Worm (Caenorhabditis elegans) whole organism, early embryonic: ENCODE results near the gene vps-53.

ENCODE experiments used
- B0310.2 ChIP-seq: sonication (generic microtip); optimal IDR thresholded peaks from 2 replicates; lab custom pipeline; 2016; ENCODE audit warnings: mild to moderate bottlenecking, missing genetic modification characterization, missing compliant biosample characterization
- F13C5.2 ChIP-seq: sonication (generic microtip); optimal IDR thresholded peaks from 2 replicates; lab custom pipeline; 2017; ENCODE audit warnings: mild to moderate bottlenecking, missing genetic modification characterization, inconsistent platforms, missing compliant biosample characterization
- aly-1 ChIP-seq: sonication (generic microtip); optimal IDR thresholded peaks from 2 replicates; lab custom pipeline; 2016; ENCODE audit warnings: missing genetic modification characterization, missing compliant biosample characterization
- ama-1 ChIP-seq: fragments of 150-350 bp; optimal IDR thresholded peaks from 2 replicates; lab custom pipeline; 2014
- ceh-13 ChIP-seq: fragments of 200-800 bp; sonication (Bioruptor generic); optimal IDR thresholded peaks from 2 replicates; lab custom pipeline; 2018; ENCODE audit warnings: mild to moderate bottlenecking, missing genetic modification characterization, missing compliant biosample characterization
- ceh-36 ChIP-seq: sonication (generic microtip); optimal IDR thresholded peaks from 2 replicates; lab custom pipeline; 2016; ENCODE audit warnings: missing genetic modification characterization, inconsistent platforms, missing compliant biosample characterization
- ets-7 ChIP-seq: sonication (generic microtip); optimal IDR thresholded peaks from 2 replicates; lab custom pipeline; 2016; ENCODE audit warnings: missing genotype, missing genetic modification characterization, missing compliant biosample characterization
- flt-1 ChIP-seq: fragments of 200-800 bp; sonication (Bioruptor generic); IDR thresholded peaks from 2 replicates; pipeline ENCODE4 v1.3.6; 2022; ENCODE audit warnings: missing genetic modification characterization, missing compliant biosample characterization
- hmbx-1 ChIP-seq: sonication (generic microtip); optimal IDR thresholded peaks from 2 replicates; lab custom pipeline; 2016; ENCODE audit warnings: mild to moderate bottlenecking, missing genetic modification characterization, missing compliant biosample characterization
- hmg-4 ChIP-seq: fragments of 200-800 bp; sonication (Bioruptor generic); optimal IDR thresholded peaks from 2 replicates; lab custom pipeline; 2018; ENCODE audit warnings: mild to moderate bottlenecking, missing genetic modification characterization, missing compliant biosample characterization
- hnd-1 ChIP-seq: sonication (generic microtip); optimal IDR thresholded peaks from 2 replicates; lab custom pipeline; 2016; ENCODE audit warnings: missing genetic modification characterization, missing compliant biosample characterization
- pes-1 ChIP-seq: fragments of 200-800 bp; sonication (Bioruptor generic); IDR thresholded peaks from 2 replicates; pipeline ENCODE4 v1.3.6; 2022; ENCODE audit warnings: missing genetic modification reagents, missing genetic modification characterization, missing compliant biosample characterization
- scrt-1 ChIP-seq: fragments of 200-800 bp; sonication (Bioruptor generic); IDR thresholded peaks from 2 replicates; pipeline ENCODE4 v1.3.6; 2022; ENCODE audit warnings: missing genetic modification characterization, missing compliant biosample characterization
- sea-1 ChIP-seq: fragments of 200-800 bp; sonication (Bioruptor generic); conservative IDR thresholded peaks from 2 replicates; pipeline ENCODE4 v1.3.6; 2022; ENCODE audit warnings: missing genetic modification characterization, missing compliant biosample characterization
- tbx-11 ChIP-seq: fragments of 200-800 bp; sonication (Bioruptor generic); IDR thresholded peaks from 2 replicates; pipeline ENCODE4 v1.3.6; 2022; ENCODE audit warnings: missing genetic modification characterization, missing compliant biosample characterization
- tbx-37 ChIP-seq: fragments of 200-800 bp; sonication (Bioruptor generic); conservative IDR thresholded peaks from 2 replicates; pipeline ENCODE4 v1.3.6; 2022; ENCODE audit warnings: missing genetic modification reagents, missing genetic modification characterization, missing compliant biosample characterization
- tra-4 ChIP-seq: sonication (generic microtip); optimal IDR thresholded peaks from 2 replicates; lab custom pipeline; 2017; ENCODE audit warnings: missing genetic modification characterization, missing compliant biosample characterization

Gene vps-53

DNA sequence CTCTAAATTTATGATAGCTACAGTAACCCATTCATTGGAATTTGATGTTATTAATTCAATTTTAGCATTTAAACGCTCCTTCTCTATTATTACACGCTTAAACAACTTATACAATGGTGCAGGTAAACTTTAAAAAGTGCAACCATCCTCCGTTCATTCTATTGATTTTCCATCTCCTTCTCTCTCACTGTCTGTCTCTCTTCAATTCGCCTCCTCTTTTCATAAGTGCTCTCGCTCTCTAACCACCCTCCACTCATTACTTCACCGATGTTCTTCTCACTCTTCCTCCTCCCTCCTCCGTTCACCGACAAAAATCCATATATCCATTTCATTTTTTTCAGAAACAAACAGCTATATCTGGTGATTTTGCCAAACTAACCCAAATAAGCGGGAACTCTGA lies 8.9 kb upstream of the vps-53 start, which contains the start of gene cbp-1:
Gene cbp-1, plus strand, starts transcription at position 335 of the 400 bp plus-strand sequence.
- TF ChIP-seq tbx-37 (no peak), ceh-13 (GFP tag; lab: Kevin White, UChicago) (no peak), ceh-36 (tag; lab: Kevin White, UChicago) (no peak), flt-1 (GFP tag; lab: Robert Waterston, UW) (no peak), hmbx-1 (tag; lab: Kevin White, UChicago) (no peak), pes-1 (no peak), aly-1 (tag; lab: Kevin White, UChicago) (no peak), scrt-1 (GFP tag; lab: Robert Waterston, UW) (no peak), B0310.2 (tag; lab: Kevin White, UChicago) (no peak), sea-1 (GFP tag; lab: Robert Waterston, UW) (no peak), F13C5.2 (tag; lab: Kevin White, UChicago) (no peak), tbx-11 (GFP tag; lab: Robert Waterston, UW) (no peak), hnd-1 (tag; lab: Kevin White, UChicago) (no peak), ets-7 (tag; lab: Kevin White, UChicago) (no peak), hmg-4 (GFP tag; lab: Kevin White, UChicago) (no peak), tra-4 (tag; lab: Kevin White, UChicago) (no peak), ama-1 (no peak)

DNA sequence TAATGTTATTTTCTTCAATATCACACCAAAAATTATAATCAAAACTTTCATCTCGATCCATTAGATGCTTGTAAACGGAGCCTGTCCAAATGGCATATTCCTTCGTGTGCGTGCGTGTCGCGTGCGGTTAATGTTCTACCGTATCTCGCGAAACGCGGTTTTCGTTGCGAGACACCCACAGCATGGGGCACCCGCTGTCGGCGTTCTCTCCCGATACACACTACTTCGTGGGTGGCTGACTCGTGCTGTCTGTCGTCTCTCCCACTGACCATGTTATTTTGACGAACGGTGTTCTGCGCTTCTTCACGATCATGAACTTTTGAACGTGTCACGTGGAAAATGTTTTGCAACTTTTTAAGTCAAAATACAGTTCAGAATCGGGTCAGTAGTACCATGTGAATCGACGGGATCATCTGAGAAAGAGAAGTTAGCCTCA lies 8.2 kb upstream of the vps-53 start:
- TF ChIP-seq flt-1 (GFP tag; lab: Robert Waterston, UW), result peak; percentile 89
- peak; percentile 82 for TF ChIP-seq pes-1
- peak; percentile 81 for TF ChIP-seq scrt-1 (GFP tag; lab: Robert Waterston, UW)
- peak; percentile 80; the same call in 1 of the 2 replicates for TF ChIP-seq tbx-37
- TF ChIP-seq tbx-11 (GFP tag; lab: Robert Waterston, UW), result peak; percentile 83
- peak; percentile 40 for TF ChIP-seq aly-1 (tag; lab: Kevin White, UChicago)
- TF ChIP-seq ceh-36 (tag; lab: Kevin White, UChicago), result peak; percentile 87
- TF ChIP-seq sea-1 (GFP tag; lab: Robert Waterston, UW), result peak; percentile 96
- TF ChIP-seq hmg-4 (GFP tag; lab: Kevin White, UChicago), result peak; percentile 89
- peak; percentile 91 for TF ChIP-seq B0310.2 (tag; lab: Kevin White, UChicago)
- TF ChIP-seq ama-1, result peak; percentile 98
- TF ChIP-seq F13C5.2 (tag; lab: Kevin White, UChicago), result peak; percentile 96
- no peak for TF ChIP-seq ets-7 (tag; lab: Kevin White, UChicago)
- peak; percentile 54 for TF ChIP-seq ceh-13 (GFP tag; lab: Kevin White, UChicago)
- peak; percentile 26 for TF ChIP-seq hnd-1 (tag; lab: Kevin White, UChicago)
- TF ChIP-seq tra-4 (tag; lab: Kevin White, UChicago), result peak; percentile 97
- peak; percentile 81 for TF ChIP-seq hmbx-1 (tag; lab: Kevin White, UChicago)

DNA sequence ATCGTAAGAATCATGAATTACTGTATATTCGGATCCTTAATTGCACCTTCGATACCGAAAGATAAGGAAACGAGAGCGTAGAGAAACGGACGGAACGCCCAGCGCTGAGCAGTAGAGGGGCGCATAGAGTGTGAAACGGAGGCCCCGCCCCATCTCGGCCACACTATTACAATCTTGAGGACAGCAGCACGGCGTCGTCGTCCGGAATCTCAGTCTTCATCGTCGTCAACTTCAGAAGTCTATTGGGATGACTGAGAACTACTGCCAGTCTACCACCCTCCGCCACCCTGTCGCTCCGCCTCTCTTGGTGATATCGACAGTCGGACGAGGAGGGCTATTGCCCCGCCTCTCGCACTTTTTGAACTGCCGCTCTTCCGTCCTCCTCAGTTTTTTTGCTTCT lies 7.4 kb upstream of the vps-53 start:
- no peak for TF ChIP-seq tbx-37
- TF ChIP-seq ceh-13 (GFP tag; lab: Kevin White, UChicago), result no peak
- 0 out of 2 replicates have a peak, but pooled peaks have one; percentile 36 for TF ChIP-seq sea-1 (GFP tag; lab: Robert Waterston, UW)

- TF ChIP-seq hmbx-1 (tag; lab: Kevin White, UChicago), result no peak
- TF ChIP-seq tbx-37, result no peak
- no peak for TF ChIP-seq hnd-1 (tag; lab: Kevin White, UChicago)
- TF ChIP-seq ceh-36 (tag; lab: Kevin White, UChicago), result no peak
- no peak for TF ChIP-seq aly-1 (tag; lab: Kevin White, UChicago)
- TF ChIP-seq F13C5.2 (tag; lab: Kevin White, UChicago), result no peak
- no peak for TF ChIP-seq tra-4 (tag; lab: Kevin White, UChicago)
- TF ChIP-seq ets-7 (tag; lab: Kevin White, UChicago), result no peak
- TF ChIP-seq scrt-1 (GFP tag; lab: Robert Waterston, UW), result no peak
- no peak for TF ChIP-seq ceh-13 (GFP tag; lab: Kevin White, UChicago)
- TF ChIP-seq flt-1 (GFP tag; lab: Robert Waterston, UW), result no peak
Measured at ce11 chrIII:9762093-9762748, 4.9 kb upstream of the vps-53 start, which contains the start of gene gcc-2. Gene gcc-2 (minus strand): TSS chrIII:9762143.

- no peak for TF ChIP-seq ceh-36 (tag; lab: Kevin White, UChicago)
- no peak for TF ChIP-seq B0310.2 (tag; lab: Kevin White, UChicago)
- no peak for TF ChIP-seq tbx-11 (GFP tag; lab: Robert Waterston, UW)
- no peak for TF ChIP-seq aly-1 (tag; lab: Kevin White, UChicago)
- no peak for TF ChIP-seq tbx-37
- TF ChIP-seq ets-7 (tag; lab: Kevin White, UChicago), result no peak
- no peak for TF ChIP-seq F13C5.2 (tag; lab: Kevin White, UChicago)
- TF ChIP-seq scrt-1 (GFP tag; lab: Robert Waterston, UW), result no peak
- no peak for TF ChIP-seq tra-4 (tag; lab: Kevin White, UChicago)
- TF ChIP-seq hnd-1 (tag; lab: Kevin White, UChicago), result no peak
- TF ChIP-seq pes-1, result no peak
- no peak for TF ChIP-seq ceh-13 (GFP tag; lab: Kevin White, UChicago)
- no peak for TF ChIP-seq hmbx-1 (tag; lab: Kevin White, UChicago)
- TF ChIP-seq hmg-4 (GFP tag; lab: Kevin White, UChicago), result no peak
- TF ChIP-seq sea-1 (GFP tag; lab: Robert Waterston, UW), result no peak
- no peak for TF ChIP-seq ama-1
- no peak for TF ChIP-seq flt-1 (GFP tag; lab: Robert Waterston, UW)
Measured at ce11 chrIII:9760184-9760583, 2.9 kb upstream of the vps-53 start.

ce11 chrIII:9758848-9759247 lies 1.5 kb upstream of the vps-53 start, which contains the start of gene rmd-1:
Gene rmd-1 (plus strand): TSS chrIII:9759094.
- TF ChIP-seq ceh-13 (GFP tag; lab: Kevin White, UChicago), result no peak
- no peak for TF ChIP-seq hmbx-1 (tag; lab: Kevin White, UChicago)
- TF ChIP-seq aly-1 (tag; lab: Kevin White, UChicago), result no peak
- no peak for TF ChIP-seq pes-1
- TF ChIP-seq flt-1 (GFP tag; lab: Robert Waterston, UW), result no peak
- TF ChIP-seq scrt-1 (GFP tag; lab: Robert Waterston, UW), result no peak
- TF ChIP-seq ets-7 (tag; lab: Kevin White, UChicago), result no peak
- no peak for TF ChIP-seq hmg-4 (GFP tag; lab: Kevin White, UChicago)
- no peak for TF ChIP-seq sea-1 (GFP tag; lab: Robert Waterston, UW)
- no peak for TF ChIP-seq ceh-36 (tag; lab: Kevin White, UChicago)
- TF ChIP-seq hnd-1 (tag; lab: Kevin White, UChicago), result no peak
- TF ChIP-seq F13C5.2 (tag; lab: Kevin White, UChicago), result no peak
- TF ChIP-seq tbx-37, result no peak
